Fruit fly (Drosophila melanogaster) whole organism, wandering third instar larva: ENCODE measurements around the gene CG15414.

Source experiments
- Abd-B ChIP-seq: fragments of >200 bp; optimal IDR thresholded peaks from 2 replicates; lab custom pipeline; 2017; ENCODE audit warnings: missing biosample characterization, missing genetic modification characterization
- CG32264 ChIP-seq: fragments of 200-800 bp; sonication (Bioruptor generic); optimal IDR thresholded peaks from 2 replicates; lab custom pipeline; 2016; ENCODE audit warnings: missing biosample characterization, missing genetic modification characterization
- CG9705 ChIP-seq: fragments of 200-800 bp; sonication (Bioruptor generic); optimal IDR thresholded peaks from 2 replicates; lab custom pipeline; 2018; ENCODE audit warnings: missing biosample characterization, mild to moderate bottlenecking, missing genetic modification characterization
- Dfd ChIP-seq: fragments of >200 bp; optimal IDR thresholded peaks from 2 replicates; lab custom pipeline; 2017; ENCODE audit warnings: missing biosample characterization, missing genetic modification characterization
- Dif ChIP-seq: fragments of 200-275, 200-300 bp; sonication (Bioruptor generic); optimal IDR thresholded peaks from 2 replicates; lab custom pipeline; 2018; ENCODE audit warnings: missing biosample characterization, missing genetic modification characterization; ENCODE audit not compliant: partially characterized antibody
- HLH106 ChIP-seq: fragments of 200-800 bp; optimal IDR thresholded peaks from 3 replicates; lab custom pipeline; 2019; ENCODE audit warnings: missing biosample characterization, mild to moderate bottlenecking, missing genetic modification characterization, moderate library complexity
- Hr83 ChIP-seq: fragments of 200-300 bp; sonication (Bioruptor generic); optimal IDR thresholded peaks from 2 replicates; lab custom pipeline; 2016; ENCODE audit warnings: missing biosample characterization, mild to moderate bottlenecking, missing genetic modification characterization, moderate library complexity; ENCODE audit not compliant: poor library complexity, severe bottlenecking
- Jra ChIP-seq: sonication (Bioruptor generic); optimal IDR thresholded peaks from 2 replicates; lab custom pipeline; 2016; ENCODE audit warnings: missing biosample characterization, missing genetic modification characterization
- Mio ChIP-seq: sonication (Bioruptor generic); optimal IDR thresholded peaks from 2 replicates; lab custom pipeline; 2016; ENCODE audit warnings: missing biosample characterization, missing genetic modification characterization
- Myc ChIP-seq: fragments of >200 bp; optimal IDR thresholded peaks from 2 replicates; lab custom pipeline; 2017
- N ChIP-seq: fragments of >200 bp; optimal IDR thresholded peaks from 2 replicates; lab custom pipeline; 2018; ENCODE audit warnings: missing biosample characterization, missing external identifiers, missing genetic modification characterization
- Rel ChIP-seq, 2 experiments: fragments of 200-800 bp; sonication (Bioruptor generic) in 1 of 2; optimal IDR thresholded peaks; 2 replicates in 1 of 2; 3 replicates in 1 of 2; lab custom pipeline; 2016 to 2019; ENCODE audit warnings: mild to moderate bottlenecking in 2 of 2, missing biosample characterization in 2 of 2, missing genetic modification characterization in 2 of 2, moderate library complexity in 1 of 2
- Sp1 ChIP-seq: fragments of 200-800 bp; sonication (Bioruptor generic); optimal IDR thresholded peaks from 3 replicates; lab custom pipeline; 2019; ENCODE audit warnings: missing biosample characterization, mild to moderate bottlenecking, missing genetic modification characterization, moderate library complexity
- dl ChIP-seq, 2 experiments: fragments of 175-275, 200-275 bp in 1 of 2; fragments of 200-275 bp in 1 of 2; sonication (Bioruptor generic); optimal IDR thresholded peaks; lab custom pipeline; 2018; ENCODE audit warnings: mild to moderate bottlenecking in 2 of 2, missing biosample characterization in 2 of 2, missing genetic modification characterization in 2 of 2, moderate library complexity in 2 of 2; ENCODE audit not compliant: partially characterized antibody in 2 of 2, insufficient read depth in 1 of 2
- dmrt93B ChIP-seq: fragments of 200-800 bp; sonication (Bioruptor generic); optimal IDR thresholded peaks from 2 replicates; lab custom pipeline; 2018; ENCODE audit warnings: missing biosample characterization, mild to moderate bottlenecking, missing genetic modification characterization
- dsf ChIP-seq: sonication (Bioruptor generic); optimal IDR thresholded peaks from 2 replicates; lab custom pipeline; 2016; ENCODE audit warnings: missing biosample characterization, missing genetic modification characterization, borderline replicate concordance
- ey ChIP-seq: fragments of 200-800 bp; sonication (Bioruptor generic); optimal IDR thresholded peaks from 2 replicates; lab custom pipeline; 2016; ENCODE audit warnings: missing biosample characterization, missing genetic modification characterization
- foxo ChIP-seq, 2 experiments: fragments of 200-800 bp; sonication (Bioruptor generic); optimal IDR thresholded peaks; 2 replicates in 1 of 2; 3 replicates in 1 of 2; lab custom pipeline; 2016 to 2017; ENCODE audit warnings: missing biosample characterization in 2 of 2, missing genetic modification characterization in 2 of 2
- fru ChIP-seq: fragments of 200-800 bp; sonication (Bioruptor generic); optimal IDR thresholded peaks from 3 replicates; lab custom pipeline; 2016; ENCODE audit warnings: missing biosample characterization, mild to moderate bottlenecking, missing genetic modification characterization
- h ChIP-seq: fragments of 200-800 bp; sonication (Bioruptor generic); optimal IDR thresholded peaks from 3 replicates; lab custom pipeline; 2016; ENCODE audit warnings: missing biosample characterization, mild to moderate bottlenecking, missing genetic modification characterization
- jim ChIP-seq: fragments of 175-275, 200-325 bp; sonication (Bioruptor generic); optimal IDR thresholded peaks from 2 replicates; lab custom pipeline; 2016; ENCODE audit warnings: missing biosample characterization, mild to moderate bottlenecking, missing genetic modification characterization
- lola ChIP-seq: fragments of >200 bp; optimal IDR thresholded peaks from 2 replicates; lab custom pipeline; 2017; ENCODE audit warnings: missing biosample characterization, missing genetic modification characterization
- pan ChIP-seq: fragments of >200 bp; optimal IDR thresholded peaks from 2 replicates; lab custom pipeline; 2017
- psq ChIP-seq: fragments of 200-800 bp; sonication (Bioruptor generic); optimal IDR thresholded peaks from 3 replicates; lab custom pipeline; 2017; ENCODE audit warnings: missing biosample characterization, mild to moderate bottlenecking, missing genetic modification characterization, moderate library complexity
- rgr ChIP-seq: fragments of 200-800 bp; sonication (Bioruptor generic); optimal IDR thresholded peaks from 3 replicates; lab custom pipeline; 2016; ENCODE audit warnings: missing biosample characterization, mild to moderate bottlenecking, missing genetic modification characterization
- sage ChIP-seq: fragments of 200-800 bp; sonication (Bioruptor generic); optimal IDR thresholded peaks from 2 replicates; lab custom pipeline; 2016; ENCODE audit warnings: missing biosample characterization, mild to moderate bottlenecking, missing genetic modification characterization
- sv ChIP-seq: fragments of 200-800 bp; sonication (Bioruptor generic); optimal IDR thresholded peaks from 3 replicates; lab custom pipeline; 2016; ENCODE audit warnings: missing biosample characterization, missing genetic modification characterization
- usp ChIP-seq: fragments of >200 bp; optimal IDR thresholded peaks from 2 replicates; lab custom pipeline; 2017; ENCODE audit warnings: missing biosample characterization, missing genetic modification characterization
- woc ChIP-seq: sonication (Bioruptor generic); optimal IDR thresholded peaks from 2 replicates; lab custom pipeline; 2016; ENCODE audit warnings: missing biosample characterization, mild to moderate bottlenecking, missing genetic modification characterization

Gene CG15414

dm6 chr2L:3534227-3534842, 43.5 kb upstream of the CG15414 start (continued):
- TF ChIP-seq jim (GFP tag; lab: Kevin White, UChicago): no peak
- no peak for TF ChIP-seq Abd-B (GFP tag; lab: Kevin White, UChicago)
- TF ChIP-seq lola (GFP tag; lab: Kevin White, UChicago): no peak
- TF ChIP-seq rgr (GFP tag; lab: Kevin White, UChicago): peak; percentile 80
- TF ChIP-seq woc (GFP tag; lab: Kevin White, UChicago): peak; percentile 76
- TF ChIP-seq Dif (GFP tag; lab: Kevin White, UChicago): peak; percentile 81
- peak; percentile 65 for TF ChIP-seq CG32264 (GFP tag; lab: Kevin White, UChicago)
- no peak for TF ChIP-seq sv (GFP tag; lab: Kevin White, UChicago)
- peak; percentile 38 for TF ChIP-seq Hr83
- no peak for TF ChIP-seq Myc
- TF ChIP-seq N (GFP tag; lab: Kevin White, UChicago): no peak
- peak; percentile 50 for TF ChIP-seq psq (GFP tag; lab: Kevin White, UChicago)
- TF ChIP-seq CG9705: peak; percentile 63
- peak; percentile 67 for TF ChIP-seq Jra (GFP tag; lab: Kevin White, UChicago)

- peak in 1 of 2 experiments; percentile 40 for TF ChIP-seq foxo (GFP tag; optimal IDR thresholded peaks at IDR 0.05; lab: Kevin White, UChicago)
- TF ChIP-seq HLH106 (tag; lab: Kevin White, UChicago): peak; percentile 20
- TF ChIP-seq h (GFP tag; lab: Kevin White, UChicago): peak; percentile 19
- no peak for TF ChIP-seq Sp1 (GFP tag; lab: Kevin White, UChicago)
- TF ChIP-seq dsf: no peak
- peak; percentile 5 for TF ChIP-seq ey (GFP tag; lab: Kevin White, UChicago)
- TF ChIP-seq fru: peak; percentile 2
- no peak for TF ChIP-seq dmrt93B (GFP tag; lab: Kevin White, UChicago)
- peak; percentile 17 for TF ChIP-seq psq (GFP tag; lab: Kevin White, UChicago)
These were observed 42.2 kb upstream of the CG15414 start for dm6 chr2L:3532973-3533525.

- TF ChIP-seq Myc (peak; percentile 58), woc (GFP tag; lab: Kevin White, UChicago) (no peak)
- TF ChIP-seq, all 38 proteins: peak for 1
These were observed 39.4 kb upstream of the CG15414 start, which contains the start of the genes Spindly and IFT57 for dm6 chr2L:3530186-3530832. Gene Spindly, minus strand, starts transcription at chr2L:3530317. Gene IFT57, plus strand, starts transcription at chr2L:3530789.

- TF ChIP-seq Rel (GFP tag; optimal IDR thresholded peaks at IDR 0.05; lab: Kevin White, UChicago) (no peak), Rel (tag; optimal IDR thresholded peaks at IDR 0.05; lab: Kevin White, UChicago) (no peak), Dif (GFP tag; lab: Kevin White, UChicago) (no peak), jim (GFP tag; lab: Kevin White, UChicago) (no peak), h (GFP tag; lab: Kevin White, UChicago) (no peak), CG9705 (no peak), Hr83 (no peak), Myc (no peak), dmrt93B (GFP tag; lab: Kevin White, UChicago) (no peak), dl (GFP tag; optimal IDR thresholded peaks at IDR 0.05; lab: Kevin White, UChicago; ENCODE audit: insufficient read depth in 1 of 2, partially characterized antibody in 2 of 2) (no peak)
- TF ChIP-seq, all 38 proteins: peak for 0
These were observed 33.9 kb upstream of the CG15414 start, which contains the start of gene CG8852 for dm6 chr2L:3524729-3525181. Gene CG8852, plus strand, starts transcription at chr2L:3525131.

dm6 chr2L:3523956-3524355, 33.1 kb upstream of the CG15414 start, which contains the start of gene Sr-CIV:
Gene Sr-CIV, minus strand, starts transcription at chr2L:3524056.
- TF ChIP-seq ey (GFP tag; lab: Kevin White, UChicago): no peak
- TF ChIP-seq Mio (GFP tag; lab: Kevin White, UChicago): no peak
- TF ChIP-seq Dfd (GFP tag; lab: Kevin White, UChicago): no peak
- TF ChIP-seq Hr83: no peak
- no peak for TF ChIP-seq lola (GFP tag; lab: Kevin White, UChicago)
- no peak for TF ChIP-seq psq (GFP tag; lab: Kevin White, UChicago)
- no peak for TF ChIP-seq usp (GFP tag; lab: Kevin White, UChicago)
- no peak for TF ChIP-seq pan (lab: Kevin White, UChicago)
- TF ChIP-seq Abd-B (GFP tag; lab: Kevin White, UChicago): no peak
- no peak for TF ChIP-seq sv (GFP tag; lab: Kevin White, UChicago)
- TF ChIP-seq sage: no peak
